Fruit fly (Drosophila melanogaster) whole organism, adult: ENCODE results near the gene CG12499.

Source experiments
- CG11617 ChIP-seq: fragments of 200-800 bp; sonication (Bioruptor generic); optimal IDR thresholded peaks from 2 replicates; lab custom pipeline; 2017; ENCODE audit warnings: mild to moderate bottlenecking, missing biosample characterization, missing genetic modification reagents, missing genetic modification characterization
- CG12768 ChIP-seq: fragments of 200-800 bp; sonication (Bioruptor generic); optimal IDR thresholded peaks from 2 replicates; lab custom pipeline; 2017; ENCODE audit warnings: missing biosample characterization, missing genetic modification characterization, mild to moderate bottlenecking, moderate library complexity, missing genetic modification reagents
- Mnt ChIP-seq: fragments of 200-800 bp; sonication (Bioruptor generic); optimal IDR thresholded peaks from 2 replicates; lab custom pipeline; 2016; ENCODE audit warnings: missing biosample characterization, mild to moderate bottlenecking, missing genetic modification characterization
- bab1 ChIP-seq: fragments of 200-800 bp; sonication (Bioruptor generic); optimal IDR thresholded peaks from 3 replicates; lab custom pipeline; 2019; ENCODE audit warnings: missing biosample characterization, mild to moderate bottlenecking, missing genetic modification characterization, moderate library complexity
- cnc ChIP-seq, 2 experiments: fragments of >200 bp; optimal IDR thresholded peaks; 2 replicates each; lab custom pipeline; 2017
- kay ChIP-seq: fragments of 200-800 bp; sonication (Bioruptor generic); peaks from one replicate; lab custom pipeline; 2016; ENCODE audit warnings: missing biosample characterization, missing genetic modification characterization, borderline replicate concordance
- pad ChIP-seq: fragments of 200-800 bp; sonication (Bioruptor generic); optimal IDR thresholded peaks from 3 replicates; lab custom pipeline; 2017; ENCODE audit warnings: missing biosample characterization, missing genetic modification characterization, mild to moderate bottlenecking, moderate library complexity, missing genetic modification reagents
- toe ChIP-seq: fragments of 200-800 bp; sonication (Bioruptor generic); optimal IDR thresholded peaks from 2 replicates; lab custom pipeline; 2016; ENCODE audit warnings: missing biosample characterization, missing genetic modification characterization

DNA sequence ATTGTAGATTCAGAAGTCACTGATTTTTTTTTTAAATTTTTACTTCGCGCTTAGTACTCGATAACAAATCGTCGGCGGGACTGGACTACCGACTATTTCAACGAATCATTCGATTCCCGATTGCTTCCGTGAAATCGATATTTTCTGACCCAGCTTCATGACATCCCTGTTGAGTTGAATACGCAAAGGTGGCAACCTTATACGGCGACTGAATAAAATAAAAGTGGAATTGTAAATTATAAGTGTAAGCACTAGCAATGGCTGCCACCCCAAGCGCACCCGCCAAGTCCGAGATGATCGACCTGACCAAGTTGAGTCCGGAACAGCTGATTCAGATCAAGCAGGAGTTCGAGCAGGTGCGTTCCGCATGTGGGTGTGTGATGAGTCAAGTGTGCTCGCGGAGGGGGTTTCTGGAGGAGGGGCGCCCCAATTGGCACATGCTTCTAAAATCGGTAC lies 40.7 kb upstream of the CG12499 start, which contains the start of gene Pfdn5:
- TF ChIP-seq CG11617 (GFP tag; lab: Kevin White, UChicago): no peak
- peak; percentile 18 for TF ChIP-seq pad (GFP tag; lab: Kevin White, UChicago)
- peak; percentile 94 for TF ChIP-seq kay (GFP tag; lab: Kevin White, UChicago)
- peak; percentile 94 for TF ChIP-seq Mnt (GFP tag; lab: Kevin White, UChicago)
- no peak for TF ChIP-seq toe (GFP tag; lab: Kevin White, UChicago)
- TF ChIP-seq bab1 (GFP tag; lab: Kevin White, UChicago): peak; percentile 63
- TF ChIP-seq cnc (optimal IDR thresholded peaks at IDR 0.05; lab: Kevin White, UChicago): no peak
- TF ChIP-seq CG12768 (GFP tag; lab: Kevin White, UChicago): no peak
